Worm (Caenorhabditis elegans) whole organism, early embryonic: ENCODE measurements around the gene fbxa-220.

Source experiments
- B0310.2 ChIP-seq: sonication (generic microtip); optimal IDR thresholded peaks from 2 replicates; lab custom pipeline; 2016; ENCODE audit warnings: mild to moderate bottlenecking, missing genetic modification characterization, missing compliant biosample characterization
- F13C5.2 ChIP-seq: sonication (generic microtip); optimal IDR thresholded peaks from 2 replicates; lab custom pipeline; 2017; ENCODE audit warnings: mild to moderate bottlenecking, missing genetic modification characterization, inconsistent platforms, missing compliant biosample characterization
- ama-1 ChIP-seq: fragments of 150-350 bp; optimal IDR thresholded peaks from 2 replicates; lab custom pipeline; 2014
- ceh-13 ChIP-seq: fragments of 200-800 bp; sonication (Bioruptor generic); optimal IDR thresholded peaks from 2 replicates; lab custom pipeline; 2018; ENCODE audit warnings: mild to moderate bottlenecking, missing genetic modification characterization, missing compliant biosample characterization
- hnd-1 ChIP-seq: sonication (generic microtip); optimal IDR thresholded peaks from 2 replicates; lab custom pipeline; 2016; ENCODE audit warnings: missing genetic modification characterization, missing compliant biosample characterization
- scrt-1 ChIP-seq: fragments of 200-800 bp; sonication (Bioruptor generic); IDR thresholded peaks from 2 replicates; pipeline ENCODE4 v1.3.6; 2022; ENCODE audit warnings: missing genetic modification characterization, missing compliant biosample characterization
- sea-1 ChIP-seq: fragments of 200-800 bp; sonication (Bioruptor generic); conservative IDR thresholded peaks from 2 replicates; pipeline ENCODE4 v1.3.6; 2022; ENCODE audit warnings: missing genetic modification characterization, missing compliant biosample characterization
- tbx-11 ChIP-seq: fragments of 200-800 bp; sonication (Bioruptor generic); IDR thresholded peaks from 2 replicates; pipeline ENCODE4 v1.3.6; 2022; ENCODE audit warnings: missing genetic modification characterization, missing compliant biosample characterization
- tbx-37 ChIP-seq: fragments of 200-800 bp; sonication (Bioruptor generic); conservative IDR thresholded peaks from 2 replicates; pipeline ENCODE4 v1.3.6; 2022; ENCODE audit warnings: missing genetic modification reagents, missing genetic modification characterization, missing compliant biosample characterization

ce11 chrIII:11505621-11506020, 21.6 kb upstream of the fbxa-220 start:
- TF ChIP-seq ama-1 (lab: Kevin White, UChicago), result no peak
- TF ChIP-seq B0310.2 (tag; lab: Kevin White, UChicago), result no peak
- TF ChIP-seq scrt-1 (GFP tag; lab: Robert Waterston, UW), result 0 out of 2 replicates have a peak, but pooled peaks have one; percentile 7
- TF ChIP-seq F13C5.2 (tag; lab: Kevin White, UChicago), result no peak
- no peak for TF ChIP-seq tbx-37 (GFP tag; lab: Robert Waterston, UW)
- no peak for TF ChIP-seq hnd-1 (tag; lab: Kevin White, UChicago)
- no peak for TF ChIP-seq tbx-11 (GFP tag; lab: Robert Waterston, UW)
- TF ChIP-seq ceh-13 (GFP tag; lab: Kevin White, UChicago), result no peak
- no peak for TF ChIP-seq sea-1 (GFP tag; lab: Robert Waterston, UW)
